Worm (Caenorhabditis elegans) whole organism, young adult: ENCODE data around the gene F17E9.4.

Source experiments
- B0019.2 ChIP-seq: fragments of 200-800 bp; sonication (Bioruptor generic); conservative IDR thresholded peaks from 2 replicates; pipeline ENCODE4 v1.3.6; 2022; ENCODE audit warnings: missing genetic modification reagents, missing genetic modification characterization, missing compliant biosample characterization
- D2030.7 ChIP-seq: fragments of 200-800 bp; sonication (Bioruptor generic); IDR thresholded peaks from 2 replicates; pipeline ENCODE4 v1.3.6; 2022; ENCODE audit warnings: missing genetic modification reagents, missing genetic modification characterization, missing compliant biosample characterization
- F10E7.11 ChIP-seq: sonication (generic microtip); optimal IDR thresholded peaks from 2 replicates; lab custom pipeline; 2017; ENCODE audit warnings: mild to moderate bottlenecking, missing genetic modification characterization, moderate library complexity, missing compliant biosample characterization
- F22D6.2 ChIP-seq: sonication (generic microtip); optimal IDR thresholded peaks from 2 replicates; lab custom pipeline; 2016; ENCODE audit warnings: mild to moderate bottlenecking, missing genetic modification characterization, missing compliant biosample characterization
- F33H1.4 ChIP-seq: fragments of 200-800 bp; sonication (Bioruptor generic); IDR thresholded peaks from 2 replicates; pipeline ENCODE4 v1.3.6; 2022; ENCODE audit warnings: missing genetic modification reagents, missing genetic modification characterization, missing compliant biosample characterization
- F55B11.4 ChIP-seq: sonication (generic microtip); optimal IDR thresholded peaks from 2 replicates; lab custom pipeline; 2016; ENCODE audit warnings: missing compliant biosample characterization, missing genetic modification characterization, borderline replicate concordance; ENCODE audit not compliant: insufficient read depth
- F57C9.4 ChIP-seq: sonication (generic microtip); optimal IDR thresholded peaks from 2 replicates; lab custom pipeline; 2017; ENCODE audit warnings: mild to moderate bottlenecking, missing genetic modification characterization, missing compliant biosample characterization
- K12H6.12 ChIP-seq: fragments of 200-800 bp; sonication (Bioruptor generic); optimal IDR thresholded peaks from 2 replicates; lab custom pipeline; 2018; ENCODE audit warnings: mild to moderate bottlenecking, missing genetic modification characterization, missing compliant biosample characterization
- T07F8.4 ChIP-seq: sonication (generic microtip); optimal IDR thresholded peaks from 2 replicates; lab custom pipeline; 2016; ENCODE audit warnings: mild to moderate bottlenecking, missing genetic modification characterization, moderate library complexity, missing compliant biosample characterization
- Y67H2A.10 ChIP-seq: fragments of 200-800 bp; sonication (Bioruptor generic); conservative IDR thresholded peaks from 2 replicates; pipeline ENCODE4 v1.3.6; 2022; ENCODE audit warnings: missing genetic modification reagents, missing genetic modification characterization, missing compliant biosample characterization
- ama-1 ChIP-seq, 3 experiments: fragments of 150-350 bp in 1 of 3; sonication (generic microtip) in 2 of 3; optimal IDR thresholded peaks; 2 replicates each; lab custom pipeline; 2014 to 2018; ENCODE audit warnings: missing biosample characterization in 2 of 3, missing genetic modification characterization in 2 of 3, missing genetic modification reagents in 2 of 3
- athp-1 ChIP-seq: sonication (generic microtip); optimal IDR thresholded peaks from 2 replicates; lab custom pipeline; 2017; ENCODE audit warnings: mild to moderate bottlenecking, missing genetic modification characterization, missing compliant biosample characterization
- attf-3 ChIP-seq: fragments of 200-800 bp; sonication (Bioruptor generic); conservative IDR thresholded peaks from 2 replicates; pipeline ENCODE4 v1.3.6; 2022; ENCODE audit warnings: missing genetic modification reagents, missing genetic modification characterization, missing compliant biosample characterization
- attf-5 ChIP-seq: fragments of 200-800 bp; sonication (Bioruptor generic); optimal IDR thresholded peaks from 2 replicates; lab custom pipeline; 2018; ENCODE audit warnings: mild to moderate bottlenecking, missing genetic modification characterization, missing compliant biosample characterization
- bed-2 ChIP-seq: fragments of 200-800 bp; sonication (Bioruptor generic); IDR thresholded peaks from 2 replicates; pipeline ENCODE4 v1.3.6; 2022; ENCODE audit warnings: missing genetic modification reagents, missing genetic modification characterization, missing compliant biosample characterization
- ceh-100 ChIP-seq: fragments of 200-800 bp; sonication (Bioruptor generic); IDR thresholded peaks from 2 replicates; pipeline ENCODE4 v1.3.6; 2022; ENCODE audit warnings: missing genetic modification reagents, missing genetic modification characterization, missing compliant biosample characterization
- ceh-27 ChIP-seq: fragments of 200-800 bp; sonication (Bioruptor generic); optimal IDR thresholded peaks from 2 replicates; lab custom pipeline; 2018; ENCODE audit warnings: mild to moderate bottlenecking, missing genetic modification characterization, moderate library complexity, missing compliant biosample characterization
- ceh-58 ChIP-seq: fragments of 200-800 bp; sonication (Bioruptor generic); IDR thresholded peaks from 2 replicates; pipeline ENCODE4 v1.3.6; 2022; ENCODE audit warnings: missing genetic modification characterization, missing compliant biosample characterization
- die-1 ChIP-seq: sonication (generic microtip); optimal IDR thresholded peaks from 2 replicates; lab custom pipeline; 2016; ENCODE audit warnings: missing genotype, mild to moderate bottlenecking, missing genetic modification characterization, missing compliant biosample characterization
- dpff-1 ChIP-seq: sonication (generic microtip); optimal IDR thresholded peaks from 2 replicates; lab custom pipeline; 2017; ENCODE audit warnings: mild to moderate bottlenecking, missing genetic modification characterization, missing compliant biosample characterization
- dpl-1 ChIP-seq: fragments of 150-350 bp; optimal IDR thresholded peaks from 2 replicates; lab custom pipeline; 2014; ENCODE audit warnings: missing biosample characterization, missing genetic modification reagents, missing genetic modification characterization
- ekl-4 ChIP-seq: fragments of 200-800 bp; sonication (Bioruptor generic); IDR thresholded peaks from 2 replicates; pipeline ENCODE4 v1.3.6; 2022; ENCODE audit warnings: missing genetic modification reagents, missing genetic modification characterization, missing compliant biosample characterization
- gei-17 ChIP-seq: fragments of 200-800 bp; sonication (Bioruptor generic); optimal IDR thresholded peaks from 2 replicates; lab custom pipeline; 2018; ENCODE audit warnings: mild to moderate bottlenecking, missing genetic modification characterization, missing compliant biosample characterization
- hlh-12 ChIP-seq: sonication (generic microtip); optimal IDR thresholded peaks from 2 replicates; lab custom pipeline; 2016; ENCODE audit warnings: missing genetic modification characterization, missing compliant biosample characterization
- hrde-1 ChIP-seq: sonication (generic microtip); optimal IDR thresholded peaks from 2 replicates; lab custom pipeline; 2016; ENCODE audit warnings: missing genetic modification characterization, mild to moderate bottlenecking, missing compliant biosample characterization, moderate library complexity, missing genotype, missing genetic modification reagents, borderline replicate concordance
- lin-26 ChIP-seq: fragments of 200-800 bp; sonication (Bioruptor generic); IDR thresholded peaks from 2 replicates; pipeline ENCODE4 v1.3.6; 2022; ENCODE audit warnings: missing genetic modification reagents, missing genetic modification characterization, missing compliant biosample characterization
- lin-35 ChIP-seq, 3 experiments: fragments of 150-350 bp in 2 of 3; sonication (generic microtip) in 1 of 3; optimal IDR thresholded peaks; 2 replicates each; lab custom pipeline; 2014 to 2018; ENCODE audit warnings: missing biosample characterization in 3 of 3, missing genetic modification characterization in 3 of 3, missing genetic modification reagents in 3 of 3
- lin-54 ChIP-seq: fragments of 200-800 bp; sonication (Bioruptor generic); optimal IDR thresholded peaks from 2 replicates; lab custom pipeline; 2018; ENCODE audit warnings: mild to moderate bottlenecking, missing genetic modification characterization, missing compliant biosample characterization
- lsl-1 ChIP-seq: fragments of 200-800 bp; sonication (Bioruptor generic); optimal IDR thresholded peaks from 2 replicates; lab custom pipeline; 2018; ENCODE audit warnings: mild to moderate bottlenecking, missing genetic modification characterization, moderate library complexity, missing compliant biosample characterization
- madf-10 ChIP-seq: sonication (generic microtip); optimal IDR thresholded peaks from 2 replicates; lab custom pipeline; 2016; ENCODE audit warnings: mild to moderate bottlenecking, missing genetic modification characterization, missing compliant biosample characterization
- mcd-1 ChIP-seq: fragments of 200-800 bp; sonication (Bioruptor generic); IDR thresholded peaks from 2 replicates; pipeline ENCODE4 v1.3.6; 2022; ENCODE audit warnings: missing genetic modification reagents, missing genetic modification characterization, missing compliant biosample characterization
- mel-28 ChIP-seq: sonication (generic microtip); optimal IDR thresholded peaks from 2 replicates; lab custom pipeline; 2016; ENCODE audit warnings: borderline replicate concordance, mild to moderate bottlenecking, missing genetic modification characterization, missing compliant biosample characterization
- mxl-1 ChIP-seq: sonication (generic microtip); optimal IDR thresholded peaks from 2 replicates; lab custom pipeline; 2016; ENCODE audit warnings: missing genetic modification characterization, missing compliant biosample characterization
- nfya-2 ChIP-seq: fragments of 200-800 bp; sonication (Bioruptor generic); IDR thresholded peaks from 2 replicates; pipeline ENCODE4 v1.3.6; 2022; ENCODE audit warnings: missing genetic modification reagents, missing genetic modification characterization, missing compliant biosample characterization
- nfyb-1 ChIP-seq: fragments of 200-800 bp; sonication (Bioruptor generic); IDR thresholded peaks from 2 replicates; pipeline ENCODE4 v1.3.6; 2022; ENCODE audit warnings: missing genetic modification reagents, missing genetic modification characterization, missing compliant biosample characterization
- rcor-1 ChIP-seq: fragments of 200-800 bp; sonication (Bioruptor generic); IDR thresholded peaks from 2 replicates; pipeline ENCODE4 v1.3.6; 2022; ENCODE audit warnings: missing genetic modification reagents, missing genetic modification characterization, missing compliant biosample characterization
- snpc-1.1 ChIP-seq: sonication (generic microtip); optimal IDR thresholded peaks from 2 replicates; lab custom pipeline; 2017; ENCODE audit warnings: missing genetic modification characterization, mild to moderate bottlenecking, missing compliant biosample characterization, antibody characterized with exemption, moderate library complexity, missing genotype, missing genetic modification reagents; ENCODE audit not compliant: insufficient read depth
- snpc-1.3 ChIP-seq: sonication (generic microtip); optimal IDR thresholded peaks from 2 replicates; lab custom pipeline; 2017; ENCODE audit warnings: missing genetic modification characterization, mild to moderate bottlenecking, missing compliant biosample characterization, antibody characterized with exemption, moderate library complexity, missing genotype, missing genetic modification reagents; ENCODE audit not compliant: insufficient read depth
- snpc-3.4 ChIP-seq: sonication (generic microtip); optimal IDR thresholded peaks from 2 replicates; lab custom pipeline; 2017; ENCODE audit warnings: missing genetic modification characterization, mild to moderate bottlenecking, missing compliant biosample characterization, antibody characterized with exemption, moderate library complexity, missing genotype, missing genetic modification reagents
- sptf-2 ChIP-seq: fragments of 200-800 bp; sonication (Bioruptor generic); optimal IDR thresholded peaks from 2 replicates; lab custom pipeline; 2018; ENCODE audit warnings: mild to moderate bottlenecking, missing genetic modification characterization, missing compliant biosample characterization
- tbx-9 ChIP-seq: sonication (generic microtip); optimal IDR thresholded peaks from 2 replicates; lab custom pipeline; 2016; ENCODE audit warnings: borderline replicate concordance, missing genetic modification characterization, inconsistent platforms, missing compliant biosample characterization
- unc-62 ChIP-seq: fragments of 150-350 bp; optimal IDR thresholded peaks from 2 replicates; lab custom pipeline; 2014; ENCODE audit warnings: missing biosample characterization, missing genetic modification reagents, missing genetic modification characterization
- ztf-18 ChIP-seq: sonication (generic microtip); optimal IDR thresholded peaks from 2 replicates; lab custom pipeline; 2016; ENCODE audit warnings: missing genotype, mild to moderate bottlenecking, missing genetic modification characterization, missing compliant biosample characterization
- ztf-25 ChIP-seq: fragments of 200-800 bp; sonication (Bioruptor generic); IDR thresholded peaks from 2 replicates; pipeline ENCODE4 v1.3.6; 2022; ENCODE audit warnings: missing genetic modification reagents, missing genetic modification characterization, missing compliant biosample characterization
- ztf-26 ChIP-seq: sonication (generic microtip); optimal IDR thresholded peaks from 2 replicates; lab custom pipeline; 2017; ENCODE audit warnings: missing genetic modification characterization, missing compliant biosample characterization
- ztf-28 ChIP-seq: fragments of 200-800 bp; sonication (Bioruptor generic); IDR thresholded peaks from 2 replicates; pipeline ENCODE4 v1.3.6; 2022; ENCODE audit warnings: missing genetic modification reagents, missing genetic modification characterization, missing compliant biosample characterization
- ztf-6 ChIP-seq: fragments of 200-800 bp; sonication (Bioruptor generic); IDR thresholded peaks from 2 replicates; pipeline ENCODE4 v1.3.6; 2022; ENCODE audit warnings: missing genetic modification reagents, missing genetic modification characterization, missing compliant biosample characterization

The F17E9.4 gene

DNA sequence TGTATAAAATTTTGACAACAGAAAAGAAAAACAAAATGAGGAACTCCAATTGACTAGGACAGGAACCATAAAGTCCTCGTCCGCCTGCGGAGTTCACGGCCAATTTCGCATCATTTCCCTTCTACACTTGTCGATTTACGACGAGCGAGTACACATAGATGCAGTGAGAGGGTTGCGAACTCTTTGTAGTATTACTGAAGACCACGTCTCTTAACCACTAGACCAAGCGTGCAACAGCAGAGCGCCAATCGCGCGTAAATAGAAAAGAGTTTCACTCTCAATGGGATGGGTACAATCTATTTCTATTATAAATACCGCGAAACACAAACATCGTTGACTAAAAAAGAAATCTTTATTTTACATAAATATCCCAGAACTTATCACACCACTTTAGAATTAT is 27.2 kb downstream of the F17E9.4 start (continued):
- TF ChIP-seq snpc-3.4 (peak; percentile 82), snpc-1.3 (tag; lab: Kevin White, UChicago) (peak; percentile 84), F57C9.4 (tag; lab: Kevin White, UChicago) (no peak), ceh-100 (no peak), hlh-12 (tag; lab: Kevin White, UChicago) (peak; percentile 22), F55B11.4 (no peak), B0019.2 (GFP tag; lab: Robert Waterston, UW) (no peak; the same call in 1 of the 2 replicates), D2030.7 (GFP tag; lab: Robert Waterston, UW) (peak; percentile 47; the same call in 1 of the 2 replicates), ceh-58 (GFP tag; lab: Robert Waterston, UW) (0 out of 2 replicates have a peak, but pooled peaks have one; percentile 70), T07F8.4 (tag; lab: Kevin White, UChicago) (peak; percentile 76), unc-62 (GFP tag; lab: Kevin White, UChicago) (no peak), ztf-26 (tag; lab: Kevin White, UChicago) (peak; percentile 42), madf-10 (peak; percentile 56), ama-1 (optimal IDR thresholded peaks at IDR 0.05; lab: Kevin White, UChicago) (peak; percentile 23), ama-1 (GFP tag; optimal IDR thresholded peaks at IDR 0.05; lab: Kevin White, UChicago) (peak; percentile 46 to 65), ztf-18 (tag; lab: Kevin White, UChicago) (peak; percentile 72), gei-17 (no peak), F33H1.4 (peak; percentile 59), snpc-1.1 (tag; lab: Kevin White, UChicago) (peak; percentile 46), mxl-1 (tag; lab: Kevin White, UChicago) (peak; percentile 76), sptf-2 (peak; percentile 49), F22D6.2 (no peak), mcd-1 (peak; percentile 59; the same call in 1 of the 2 replicates), attf-5 (GFP tag; lab: Kevin White, UChicago) (peak; percentile 49), ekl-4 (GFP tag; lab: Robert Waterston, UW) (peak; percentile 66), lin-54 (peak; percentile 63), nfyb-1 (GFP tag; lab: Robert Waterston, UW) (peak; percentile 83), lin-26 (GFP tag; lab: Robert Waterston, UW) (peak; percentile 84), F10E7.11 (no peak), mel-28 (tag; lab: Kevin White, UChicago) (no peak), die-1 (tag; lab: Kevin White, UChicago) (peak; percentile 90), rcor-1 (peak; percentile 71), ztf-6 (GFP tag; lab: Robert Waterston, UW) (0 out of 2 replicates have a peak, but pooled peaks have one; percentile 48), hrde-1 (tag; lab: Kevin White, UChicago) (peak; percentile 78), athp-1 (tag; lab: Kevin White, UChicago) (peak; percentile 80), dpff-1 (tag; lab: Kevin White, UChicago) (no peak), bed-2 (GFP tag; lab: Robert Waterston, UW) (no peak), K12H6.12 (tag; lab: Kevin White, UChicago) (peak; percentile 9), lin-35 (GFP tag; optimal IDR thresholded peaks at IDR 0.05; lab: Kevin White, UChicago) (peak in 1 of 3 experiments; percentile 61), ztf-28 (GFP tag; lab: Robert Waterston, UW) (no peak), dpl-1 (no peak), attf-3 (GFP tag; lab: Robert Waterston, UW) (peak; percentile 67), nfya-2 (GFP tag; lab: Robert Waterston, UW) (no peak), ceh-27 (GFP tag; lab: Kevin White, UChicago) (peak; percentile 70), lsl-1 (GFP tag; lab: Kevin White, UChicago) (peak; percentile 44), ztf-25 (GFP tag; lab: Robert Waterston, UW) (peak; percentile 44; the same call in 1 of the 2 replicates), tbx-9 (tag; lab: Kevin White, UChicago) (no peak), Y67H2A.10 (0 out of 2 replicates have a peak, but pooled peaks have one; percentile 43)
